Worm (Caenorhabditis elegans): ENCODE data around the gene nrde-1.

ce11 chrIII:3742090-3742489 is 28.8 kb downstream of the nrde-1 start:
- TF ChIP-seq nhr-237 (tag; optimal IDR thresholded peaks at IDR 0.05), result no peak
- no peak for TF ChIP-seq zfp-3 (GFP tag; conservative IDR thresholded peaks at IDR 0.05)
- no peak for TF ChIP-seq mep-1 (tag; optimal IDR thresholded peaks at IDR 0.05)
- no peak for TF ChIP-seq zag-1 (tag; optimal IDR thresholded peaks at IDR 0.05)

All from whole organism, L4 larva.